Fruit fly (Drosophila melanogaster) whole organism, larva: ENCODE measurements around the gene aurB.

Source experiments
- noc ChIP-seq: fragments of 200-800 bp; sonication (Bioruptor generic); optimal IDR thresholded peaks from 3 replicates; lab custom pipeline; 2019; ENCODE audit warnings: missing biosample characterization, mild to moderate bottlenecking, missing genetic modification characterization, moderate library complexity

aurB gene

dm6 chr2L:10822620-10823019 is 35.3 kb downstream of the aurB start:
- no peak for TF ChIP-seq noc (tag; lab: Kevin White, UChicago)

dm6 chr2L:10820405-10820804 is 37.5 kb downstream of the aurB start, which contains the start of gene CG17134:
TSS of gene CG17134 (plus strand) at chr2L:10820705.
- TF ChIP-seq noc (tag; lab: Kevin White, UChicago): no peak

dm6 chr2L:10818807-10819206 is 39.1 kb downstream of the aurB start, which contains the start of gene CG6508:
TSS of gene CG6508 (plus strand) at chr2L:10819107.
- no peak for TF ChIP-seq noc (tag; lab: Kevin White, UChicago)
